Worm (Caenorhabditis elegans): ENCODE data around the gene scl-25.

Gene scl-25

DNA sequence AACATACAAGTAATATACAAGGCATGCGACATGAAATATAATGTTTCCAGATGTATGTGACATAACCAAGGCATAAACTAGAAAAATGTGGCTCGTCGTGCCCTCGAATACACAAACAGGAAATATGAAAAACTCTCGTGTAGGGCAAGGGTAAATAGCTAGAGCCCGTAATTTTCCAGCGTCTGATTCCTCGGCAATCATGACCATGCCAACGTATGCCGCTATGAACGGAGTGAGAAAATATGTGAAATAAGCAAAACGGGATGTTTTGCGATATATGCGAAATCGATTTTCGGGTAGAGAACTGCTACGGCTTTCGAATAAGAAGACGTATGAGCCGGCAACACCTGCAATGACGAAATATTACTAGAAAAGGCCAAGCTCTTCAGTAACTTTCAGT lies at the start of gene scl-25:
Gene scl-25 (plus strand): TSS at position 301 of the 400 bp plus-strand sequence.
- no peak for TF ChIP-seq unc-62 (GFP tag; optimal IDR thresholded peaks at IDR 0.05)

DNA sequence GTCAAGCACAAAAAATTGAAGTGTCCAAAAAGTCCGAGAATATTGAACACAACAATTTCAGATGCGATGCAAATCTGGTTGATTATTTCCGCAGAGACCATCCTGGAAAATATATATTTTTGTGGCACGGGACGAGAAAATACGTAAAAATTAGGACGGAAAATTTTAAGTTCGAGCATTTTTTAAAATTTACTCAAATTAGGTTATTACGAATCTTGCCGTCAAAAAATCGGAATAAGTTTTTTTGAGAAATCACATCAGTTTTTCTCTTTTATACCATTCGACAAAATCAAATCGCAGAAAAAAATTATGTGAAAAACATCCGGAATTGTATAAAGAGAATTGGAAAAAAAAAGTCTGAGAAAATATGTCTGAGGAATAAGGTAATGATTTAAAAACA lies 47.5 kb upstream of the scl-25 start, which contains the start of gene srsx-1:
Gene srsx-1 (minus strand): TSS at position 101 of the 400 bp plus-strand sequence.
- no peak for TF ChIP-seq unc-62 (GFP tag; optimal IDR thresholded peaks at IDR 0.05)

DNA sequence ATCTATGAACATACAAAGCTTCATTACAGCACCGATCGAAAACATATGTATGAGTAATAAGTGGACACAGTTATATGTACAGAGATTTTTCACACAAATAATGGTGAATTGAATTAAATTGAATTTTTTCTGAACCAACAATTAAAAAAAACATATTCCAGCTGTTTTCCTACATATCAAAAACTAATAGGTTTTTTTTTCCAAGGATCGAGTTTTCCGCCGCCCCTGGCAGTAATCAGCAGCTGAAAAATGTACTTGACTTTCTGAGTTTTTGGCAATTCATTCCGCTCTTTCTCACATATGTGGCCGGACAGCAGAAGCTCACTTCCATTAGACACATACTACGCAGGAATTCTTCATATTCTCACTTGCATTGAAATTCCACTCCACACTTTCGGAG lies 47.0 kb upstream of the scl-25 start, which contains the start of gene srh-174:
Gene srh-174 (plus strand): TSS at position 301 of the 400 bp plus-strand sequence.
- no peak for TF ChIP-seq unc-62 (GFP tag; optimal IDR thresholded peaks at IDR 0.05)

DNA sequence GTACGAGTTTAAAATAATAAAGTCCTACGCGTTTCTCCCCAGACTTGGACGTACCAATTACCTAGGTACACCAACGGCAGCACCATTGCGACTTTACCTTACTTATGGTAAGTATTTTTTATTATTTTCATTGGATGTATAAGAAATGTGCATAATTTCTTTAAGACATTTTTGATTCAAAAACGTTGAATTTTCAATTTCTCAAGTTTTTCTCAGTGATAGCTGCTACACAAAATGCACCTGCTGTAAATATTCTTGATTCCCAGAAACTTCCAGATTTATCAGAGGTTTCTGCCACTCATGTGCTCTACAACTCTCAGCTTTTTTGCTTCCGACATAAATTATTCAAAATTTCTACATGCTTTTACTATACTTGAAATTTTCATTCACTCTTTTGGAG lies 43.4 kb upstream of the scl-25 start, which contains the start of gene srh-159:
Gene srh-159 (plus strand): TSS at position 301 of the 400 bp plus-strand sequence.
- no peak for TF ChIP-seq unc-62 (GFP tag; optimal IDR thresholded peaks at IDR 0.05)

ce11 chrV:17190399-17190798 lies 35.1 kb upstream of the scl-25 start, which contains the start of gene str-199:
Gene str-199, minus strand, starts transcription at chrV:17190499.
- TF ChIP-seq unc-62 (GFP tag; optimal IDR thresholded peaks at IDR 0.05) = no peak

ce11 chrV:17192238-17192637 lies 33.3 kb upstream of the scl-25 start, which contains the start of gene srz-47:
Gene srz-47, minus strand, starts transcription at chrV:17192338.
- no peak for TF ChIP-seq unc-62 (GFP tag; optimal IDR thresholded peaks at IDR 0.05)

ce11 chrV:17198926-17199325 lies 26.6 kb upstream of the scl-25 start, which contains the start of gene srz-96:
Gene srz-96, plus strand, starts transcription at chrV:17199226.
- TF ChIP-seq unc-62 (GFP tag; optimal IDR thresholded peaks at IDR 0.05) = no peak

DNA sequence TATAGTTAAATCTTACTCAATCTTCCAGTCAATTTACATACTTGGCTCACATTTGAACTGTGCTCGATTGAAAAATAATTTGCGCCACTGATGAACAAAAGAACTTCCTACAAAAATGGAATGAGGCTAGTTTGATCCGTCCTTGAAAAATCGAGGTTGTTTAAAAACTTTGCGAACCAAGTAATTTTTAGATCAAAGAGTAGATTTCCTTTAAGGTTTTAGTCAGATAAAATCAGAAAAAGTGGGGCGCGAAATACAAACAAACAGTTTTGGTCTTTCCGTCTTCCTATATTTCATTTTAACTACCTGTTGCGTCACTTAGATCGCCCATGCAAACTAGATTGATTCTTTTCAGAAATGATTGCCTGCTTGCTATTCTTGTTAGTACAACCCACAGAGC lies 23.6 kb upstream of the scl-25 start, which contains the start of gene Y68A4A.10:
Gene Y68A4A.10 (plus strand): TSS at position 301 of the 400 bp plus-strand sequence.
- no peak for TF ChIP-seq unc-62 (GFP tag; optimal IDR thresholded peaks at IDR 0.05)

ce11 chrV:17206469-17206868 lies 19.0 kb upstream of the scl-25 start:
- TF ChIP-seq unc-62 (GFP tag; optimal IDR thresholded peaks at IDR 0.05) = no peak

- no peak for TF ChIP-seq unc-62 (GFP tag; optimal IDR thresholded peaks at IDR 0.05)
These were observed 17.4 kb upstream of the scl-25 start, which contains the start of gene Y68A4A.13 for ce11 chrV:17208045-17208444. Gene Y68A4A.13, minus strand, starts transcription at chrV:17208145.

- TF ChIP-seq unc-62 (GFP tag; optimal IDR thresholded peaks at IDR 0.05) = no peak
These were observed 13.3 kb upstream of the scl-25 start, which contains the start of gene srh-236 for ce11 chrV:17211989-17212731. Gene srh-236, minus strand, starts transcription at chrV:17212039.

- TF ChIP-seq unc-62 (GFP tag; optimal IDR thresholded peaks at IDR 0.05) = no peak
These were observed 12.7 kb upstream of the scl-25 start, which contains the start of gene srh-113 for ce11 chrV:17212743-17213142. Gene srh-113, plus strand, starts transcription at chrV:17213043.

- TF ChIP-seq unc-62 (GFP tag; optimal IDR thresholded peaks at IDR 0.05) = no peak
These were observed 9.9 kb upstream of the scl-25 start for ce11 chrV:17215602-17216001.

ce11 chrV:17217690-17218089 lies 7.8 kb upstream of the scl-25 start, which contains the start of gene srbc-62:
Gene srbc-62, plus strand, starts transcription at chrV:17217990.
- no peak for TF ChIP-seq unc-62 (GFP tag; optimal IDR thresholded peaks at IDR 0.05)

DNA sequence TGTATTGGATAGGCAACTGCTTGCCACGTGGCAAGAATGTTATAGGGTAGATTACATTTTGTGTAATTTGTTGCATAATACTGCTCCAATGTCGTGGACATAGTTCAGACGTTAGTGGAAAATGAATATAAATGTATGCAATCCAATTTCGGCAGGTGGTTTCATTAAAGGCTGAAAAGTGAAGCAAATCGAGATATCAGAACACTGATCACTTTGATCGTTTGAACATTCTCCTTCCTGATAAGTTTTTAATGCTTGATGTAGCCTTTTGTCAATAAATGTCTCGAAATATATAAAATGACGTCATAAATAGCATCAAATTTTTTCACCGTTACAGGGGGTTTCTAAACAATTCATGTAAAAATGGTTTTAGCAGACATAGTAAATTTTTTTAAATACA lies 5.1 kb upstream of the scl-25 start, which contains the start of gene srh-109:
Gene srh-109 (minus strand): TSS at position 101 of the 400 bp plus-strand sequence.
- TF ChIP-seq unc-62 (GFP tag; optimal IDR thresholded peaks at IDR 0.05) = no peak

DNA sequence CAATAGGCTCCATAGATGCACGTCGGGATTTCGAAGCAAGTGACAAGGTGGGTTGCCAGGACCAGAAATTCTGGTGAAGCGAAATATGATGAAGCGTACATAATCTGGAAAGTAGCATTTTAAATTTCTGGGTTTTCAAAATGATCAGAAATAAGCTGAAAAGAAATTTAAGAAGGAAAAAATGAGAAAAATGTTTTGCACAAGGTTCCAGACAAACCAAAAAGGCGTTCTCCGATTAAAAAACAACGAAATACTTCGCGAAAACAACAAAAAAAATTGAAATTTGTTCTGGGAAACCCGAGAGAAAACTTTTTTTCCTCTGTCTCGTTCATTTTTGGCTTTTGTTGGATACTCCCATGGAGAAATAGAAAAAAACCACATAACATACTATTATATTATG lies 2.2 kb upstream of the scl-25 start, which contains the start of gene srh-252:
Gene srh-252 (minus strand): TSS at position 101 of the 400 bp plus-strand sequence.
- TF ChIP-seq unc-62 (GFP tag; optimal IDR thresholded peaks at IDR 0.05) = no peak

DNA sequence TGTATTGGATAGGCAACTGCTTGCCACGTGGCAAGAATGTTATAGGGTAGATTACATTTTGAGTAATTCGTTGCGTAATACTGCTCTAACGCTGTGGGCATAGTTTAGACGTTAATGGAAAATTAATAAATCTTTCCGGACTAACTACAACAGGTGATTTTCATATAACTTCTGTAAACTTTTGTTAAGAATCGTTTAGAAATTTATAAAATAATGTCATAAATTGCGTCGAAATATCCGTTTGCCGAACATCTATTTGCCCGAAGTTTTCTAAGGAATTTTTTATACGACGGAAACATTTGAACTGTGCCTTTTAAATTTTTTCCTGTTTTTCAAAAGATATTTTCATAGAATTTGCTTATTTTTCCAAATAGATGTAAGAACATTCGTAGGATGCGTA lies 630 bp downstream of the scl-25 start, which contains the start of gene srh-112:
Gene srh-112 (minus strand): TSS at position 101 of the 400 bp plus-strand sequence.
- no peak for TF ChIP-seq unc-62 (GFP tag; optimal IDR thresholded peaks at IDR 0.05)

Data from whole organism, dauer.